Worm (Caenorhabditis elegans) whole organism, L3 larva: ENCODE results near the gene srh-174.

Experiments
- aly-2 ChIP-seq: fragments of 150-350 bp; optimal IDR thresholded peaks from 2 replicates; lab custom pipeline; 2014; ENCODE audit warnings: missing biosample characterization, missing genetic modification characterization
- ceh-82 ChIP-seq: fragments of 150-350 bp; optimal IDR thresholded peaks from 2 replicates; lab custom pipeline; 2014; ENCODE audit warnings: missing biosample characterization, missing genetic modification characterization
- ceh-9 ChIP-seq: sonication (generic microtip); optimal IDR thresholded peaks from 2 replicates; lab custom pipeline; 2018; ENCODE audit warnings: missing biosample characterization, missing genetic modification characterization
- lsy-12 ChIP-seq: sonication (generic microtip); optimal IDR thresholded peaks from 2 replicates; lab custom pipeline; 2016; ENCODE audit warnings: mild to moderate bottlenecking, missing genetic modification characterization, missing compliant biosample characterization
- nhr-11 ChIP-seq: fragments of 150-350 bp; optimal IDR thresholded peaks from 2 replicates; lab custom pipeline; 2014; ENCODE audit warnings: missing biosample characterization, missing genetic modification characterization
- nhr-23 ChIP-seq: fragments of 150-350 bp; optimal IDR thresholded peaks from 2 replicates; lab custom pipeline; 2014; ENCODE audit warnings: missing biosample characterization, missing genetic modification reagents, missing genetic modification characterization
- pqm-1 ChIP-seq: fragments of 150-350 bp; optimal IDR thresholded peaks from 2 replicates; lab custom pipeline; 2017; ENCODE audit warnings: missing biosample characterization, missing genetic modification characterization, inconsistent platforms
- unc-62 ChIP-seq: fragments of 150-350 bp; sonication (generic microtip); optimal IDR thresholded peaks from 4 replicates; lab custom pipeline; 2014; ENCODE audit warnings: missing biosample characterization, missing genetic modification reagents, missing genetic modification characterization

DNA sequence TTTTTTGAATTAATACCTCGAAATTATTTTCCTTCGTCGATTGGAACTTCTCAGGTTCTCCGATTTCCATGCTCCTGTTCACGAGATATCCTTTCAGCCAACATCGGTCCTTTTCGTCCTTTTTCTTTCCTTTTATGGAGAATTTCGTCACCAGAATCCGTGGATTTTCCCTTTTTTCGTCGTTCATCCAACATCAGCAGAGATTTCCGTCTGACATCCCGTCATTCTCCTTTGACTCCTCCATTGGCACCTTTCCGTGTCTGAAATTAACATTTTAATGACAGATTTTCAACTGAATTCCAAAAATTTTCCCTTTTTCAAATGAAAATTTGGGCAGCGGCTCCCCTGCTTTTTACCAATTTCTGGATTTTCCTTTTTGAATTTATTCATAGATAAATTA, 23.6 kb upstream of the srh-174 start:
- TF ChIP-seq nhr-23 (tag; lab: Kevin White, UChicago) (no peak), pqm-1 (tag; lab: Kevin White, UChicago) (no peak), nhr-11 (tag; lab: Kevin White, UChicago) (no peak), lsy-12 (tag; lab: Kevin White, UChicago) (no peak), unc-62 (GFP tag; lab: Kevin White, UChicago) (no peak), ceh-9 (tag; lab: Kevin White, UChicago) (no peak), aly-2 (tag; lab: Kevin White, UChicago) (no peak), ceh-82 (no peak)
